Worm (Caenorhabditis elegans): ENCODE measurements around the gene bckd-1A.

ce11 chrIII:12931786-12932427 lies 40.4 kb downstream of the bckd-1A start, which contains the start of gene rbm-7:
- TF ChIP-seq T07F8.4 (tag; optimal IDR thresholded peaks at IDR 0.05), result no peak
- TF ChIP-seq ama-1 (optimal IDR thresholded peaks at IDR 0.05), result no peak
- no peak for TF ChIP-seq ama-1 (GFP tag; optimal IDR thresholded peaks at IDR 0.05)
- TF ChIP-seq ets-4 (GFP tag; optimal IDR thresholded peaks at IDR 0.05), result no peak
- TF ChIP-seq hlh-12 (tag; optimal IDR thresholded peaks at IDR 0.05), result no peak

All from whole organism, young adult.